Fruit fly (Drosophila melanogaster): ENCODE results near the gene CG13728.

DNA sequence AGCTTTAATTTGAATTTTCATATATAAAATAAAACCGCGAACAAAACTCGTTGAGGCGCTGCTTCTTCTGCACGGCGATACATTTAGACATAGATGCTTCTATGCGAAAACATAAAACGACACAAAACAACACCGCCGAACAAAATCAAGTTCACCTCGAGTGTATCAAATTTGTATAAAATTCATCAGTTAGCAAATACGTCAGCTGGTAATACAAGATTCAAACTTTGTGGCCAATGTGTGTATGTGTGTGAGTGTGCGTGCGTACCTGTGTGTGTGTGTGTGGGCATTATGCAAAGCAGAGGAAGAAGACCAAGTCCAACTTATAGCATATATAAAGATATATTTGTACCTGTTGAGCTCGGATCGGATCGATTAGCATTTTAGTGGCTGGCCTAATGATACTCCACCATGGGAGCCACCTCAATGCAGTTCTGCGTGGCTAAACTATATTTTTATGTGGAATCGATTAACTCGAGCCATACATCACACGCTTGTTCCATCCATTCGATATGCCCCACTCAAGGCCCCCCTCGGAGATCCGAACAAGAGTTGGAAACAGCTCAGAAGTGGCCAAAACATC lies 12.0 kb upstream of the CG13728 start:
- no peak for TF ChIP-seq Hr4 (GFP tag; optimal IDR thresholded peaks at IDR 0.05)
- no peak for TF ChIP-seq Smox (GFP tag; optimal IDR thresholded peaks at IDR 0.05)
- no peak for TF ChIP-seq CG6854 (GFP tag; optimal IDR thresholded peaks at IDR 0.05)
- no peak for TF ChIP-seq CG6163 (GFP tag; IDR thresholded peaks at IDR 0.05)
- TF ChIP-seq CG3919 (GFP tag; optimal IDR thresholded peaks at IDR 0.05) = no peak
- TF ChIP-seq fkh (GFP tag; optimal IDR thresholded peaks at IDR 0.05) = no peak
- TF ChIP-seq achi (GFP tag; optimal IDR thresholded peaks at IDR 0.05) = no peak
- TF ChIP-seq CG6792 (GFP tag; optimal IDR thresholded peaks at IDR 0.05) = no peak
- no peak for TF ChIP-seq Hr39 (GFP tag; optimal IDR thresholded peaks at IDR 0.05)
- no peak for TF ChIP-seq Eip93F (GFP tag; optimal IDR thresholded peaks at IDR 0.05)
- no peak for TF ChIP-seq CG34406 (GFP tag; optimal IDR thresholded peaks at IDR 0.05)

Measured in whole organism, prepupa.